Fruit fly (Drosophila melanogaster) whole organism, embryonic: ENCODE measurements around the gene CG14104.

Experiments used
- BEAF-32 ChIP-seq: fragments of 200-800 bp; sonication (Bioruptor generic); optimal IDR thresholded peaks from 3 replicates; lab custom pipeline; 2017; ENCODE audit warnings: missing biosample characterization, missing genetic modification characterization, mild to moderate bottlenecking, moderate library complexity, missing genetic modification reagents
- CG1024 ChIP-seq: fragments of 200-800 bp; sonication (Bioruptor generic); IDR thresholded peaks from 2 replicates; pipeline ENCODE4 v1.3.6; 2022; ENCODE audit warnings: missing biosample characterization, missing genetic modification characterization
- CG10321 ChIP-seq: fragments of 200-800 bp; sonication (Bioruptor generic); IDR thresholded peaks from 2 replicates; pipeline ENCODE4 v1.3.6; 2022; ENCODE audit warnings: missing biosample characterization, missing genetic modification characterization
- CG10366 ChIP-seq: fragments of 200-800 bp; sonication (Bioruptor generic); IDR thresholded peaks from 2 replicates; pipeline ENCODE4 v1.3.6; 2022; ENCODE audit warnings: missing biosample characterization, missing genetic modification characterization
- CG11247 ChIP-seq: fragments of 200-800 bp; sonication (Bioruptor generic); IDR thresholded peaks from 2 replicates; pipeline ENCODE4 v1.3.6; 2022; ENCODE audit warnings: missing biosample characterization, missing genetic modification characterization
- CG11695 ChIP-seq: fragments of 200-800 bp; sonication (Bioruptor generic); IDR thresholded peaks from 3 replicates; pipeline ENCODE4 v1.3.6; 2022; ENCODE audit warnings: missing biosample characterization, missing genetic modification characterization
- CG11723 ChIP-seq: fragments of 200-800 bp; sonication (Bioruptor generic); optimal IDR thresholded peaks from 2 replicates; lab custom pipeline; 2017; ENCODE audit warnings: missing biosample characterization, mild to moderate bottlenecking, missing genetic modification characterization
- CG12942 ChIP-seq: fragments of 200-800 bp; sonication (Bioruptor generic); optimal IDR thresholded peaks from 3 replicates; lab custom pipeline; 2016; ENCODE audit warnings: missing biosample characterization, missing genetic modification characterization
- CG14441 ChIP-seq: fragments of 200-800 bp; sonication (Bioruptor generic); IDR thresholded peaks from 2 replicates; pipeline ENCODE4 v1.3.6; 2022; ENCODE audit warnings: missing biosample characterization, missing genetic modification characterization
- CG15514 ChIP-seq: fragments of 200-800 bp; sonication (Bioruptor generic); optimal IDR thresholded peaks from 3 replicates; lab custom pipeline; 2017; ENCODE audit warnings: missing biosample characterization, missing genetic modification characterization, mild to moderate bottlenecking, moderate library complexity, missing genetic modification reagents
- CG18476 ChIP-seq: fragments of 200-800 bp; sonication (Bioruptor generic); optimal IDR thresholded peaks from 2 replicates; lab custom pipeline; 2016; ENCODE audit warnings: missing biosample characterization, mild to moderate bottlenecking, missing genetic modification characterization
- CG2889 ChIP-seq: fragments of 200-800 bp; sonication (Bioruptor generic); IDR thresholded peaks from 3 replicates; pipeline ENCODE4 v1.3.6; 2022; ENCODE audit warnings: missing biosample characterization, missing genetic modification characterization
- CG3726 ChIP-seq: fragments of 200-800 bp; sonication (Bioruptor generic); IDR thresholded peaks from 3 replicates; pipeline ENCODE4, ENCODE4 v1.3.6; 2022; ENCODE audit warnings: missing biosample characterization, missing genetic modification characterization
- CG4424 ChIP-seq: fragments of 200-800 bp; sonication (Bioruptor generic); optimal IDR thresholded peaks from 3 replicates; lab custom pipeline; 2016; ENCODE audit warnings: missing biosample characterization, missing genetic modification characterization
- CG4707 ChIP-seq: fragments of 200-800 bp; sonication (Bioruptor generic); optimal IDR thresholded peaks from 2 replicates; lab custom pipeline; 2018; ENCODE audit warnings: missing biosample characterization, mild to moderate bottlenecking, missing genetic modification characterization, moderate library complexity
- CG7839 ChIP-seq: fragments of 200-800 bp; sonication (Bioruptor generic); optimal IDR thresholded peaks from 3 replicates; lab custom pipeline; 2018; ENCODE audit warnings: missing biosample characterization, mild to moderate bottlenecking, missing genetic modification characterization, moderate library complexity
- CG9932 ChIP-seq: fragments of 200-800 bp; sonication (Bioruptor generic); IDR thresholded peaks from 2 replicates; pipeline ENCODE4 v1.3.6; 2022; ENCODE audit warnings: missing biosample characterization, missing genetic modification characterization
- CHES-1-like ChIP-seq: fragments of 200-800 bp; sonication (Bioruptor generic); optimal IDR thresholded peaks from 2 replicates; lab custom pipeline; 2016; ENCODE audit warnings: missing biosample characterization, missing genetic modification characterization
- CTCF ChIP-seq: fragments of 200-800 bp; sonication (Bioruptor generic); optimal IDR thresholded peaks from 2 replicates; lab custom pipeline; 2017; ENCODE audit warnings: missing biosample characterization, mild to moderate bottlenecking, missing genetic modification characterization, moderate library complexity
- Chrac-16 ChIP-seq: fragments of 200-800 bp; sonication (Bioruptor generic); optimal IDR thresholded peaks from 3 replicates; lab custom pipeline; 2016; ENCODE audit warnings: missing biosample characterization, missing genetic modification characterization
- Deaf1 ChIP-seq: fragments of 200-800 bp; optimal IDR thresholded peaks from 3 replicates; lab custom pipeline; 2019; ENCODE audit warnings: missing biosample characterization, mild to moderate bottlenecking, missing genetic modification characterization, moderate library complexity
- Doc2 ChIP-seq: fragments of 200-800 bp; sonication (Bioruptor generic); IDR thresholded peaks from 2 replicates; pipeline ENCODE4 v1.3.6; 2022; ENCODE audit warnings: missing biosample characterization, missing genetic modification characterization
- Eip74EF ChIP-seq, 2 experiments: fragments of 200-800 bp in 1 of 2; fragments of >200 bp in 1 of 2; sonication (Bioruptor generic) in 1 of 2; optimal IDR thresholded peaks; 2 replicates each; lab custom pipeline; 2017 to 2019; ENCODE audit warnings: missing biosample characterization in 2 of 2, missing genetic modification characterization in 2 of 2, mild to moderate bottlenecking in 1 of 2, moderate library complexity in 1 of 2
- HLHmδ ChIP-seq: fragments of 200-800 bp; sonication (Bioruptor generic); optimal IDR thresholded peaks from 2 replicates; lab custom pipeline; 2018; ENCODE audit warnings: missing biosample characterization, mild to moderate bottlenecking, missing genetic modification characterization, moderate library complexity
- Hr3 ChIP-seq: fragments of 200-800 bp; sonication (Bioruptor generic); optimal IDR thresholded peaks from 3 replicates; lab custom pipeline; 2016; ENCODE audit warnings: missing biosample characterization, missing genetic modification characterization
- Jarid2 ChIP-seq: fragments of 200-800 bp; sonication (Bioruptor generic); optimal IDR thresholded peaks from 3 replicates; lab custom pipeline; 2017; ENCODE audit warnings: mild to moderate bottlenecking, missing biosample characterization, missing genetic modification reagents, missing genetic modification characterization
- NC2α ChIP-seq: fragments of 200-800 bp; sonication (Bioruptor generic); optimal IDR thresholded peaks from 2 replicates; lab custom pipeline; 2016; ENCODE audit warnings: missing biosample characterization, missing genetic modification characterization
- Nf-YC ChIP-seq: fragments of 200-800 bp; optimal IDR thresholded peaks from 3 replicates; lab custom pipeline; 2019; ENCODE audit warnings: missing biosample characterization, mild to moderate bottlenecking, missing genetic modification characterization, moderate library complexity
- Six4 ChIP-seq: fragments of 200-800 bp; sonication (Bioruptor generic); optimal IDR thresholded peaks from 2 replicates; lab custom pipeline; 2016; ENCODE audit warnings: missing biosample characterization, missing genetic modification characterization
- Sox100B ChIP-seq: fragments of 200-800 bp; sonication (Bioruptor generic); optimal IDR thresholded peaks from 3 replicates; lab custom pipeline; 2018; ENCODE audit warnings: missing biosample characterization, mild to moderate bottlenecking, missing genetic modification characterization
- Taf1 ChIP-seq: fragments of 200-800 bp; sonication (Bioruptor generic); IDR thresholded peaks from 2 replicates; pipeline ENCODE4 v1.3.6; 2022; ENCODE audit warnings: missing biosample characterization, missing genetic modification characterization
- dmrt11E ChIP-seq: fragments of 200-800 bp; sonication (Bioruptor generic); optimal IDR thresholded peaks from 3 replicates; lab custom pipeline; 2018; ENCODE audit warnings: missing biosample characterization, mild to moderate bottlenecking, missing genetic modification characterization, moderate library complexity
- dysf ChIP-seq: fragments of 200-800 bp; sonication (Bioruptor generic); IDR thresholded peaks from 3 replicates; pipeline ENCODE4 v1.3.6; 2022; ENCODE audit warnings: missing biosample characterization, missing genetic modification characterization
- gfzf ChIP-seq: fragments of 200-800 bp; sonication (Bioruptor generic); optimal IDR thresholded peaks from 2 replicates; lab custom pipeline; 2016; ENCODE audit warnings: missing biosample characterization, mild to moderate bottlenecking, missing genetic modification characterization, moderate library complexity
- luna ChIP-seq: fragments of 200-800 bp; sonication (Bioruptor generic); optimal IDR thresholded peaks from 2 replicates; lab custom pipeline; 2016; ENCODE audit warnings: missing biosample characterization, missing genetic modification characterization
- nau ChIP-seq: fragments of 200-800 bp; sonication (Bioruptor generic); optimal IDR thresholded peaks from 3 replicates; lab custom pipeline; 2017; ENCODE audit warnings: missing biosample characterization, mild to moderate bottlenecking, missing genetic modification characterization, missing genetic modification reagents
- pfk ChIP-seq: fragments of 200-800 bp; sonication (Bioruptor generic); optimal IDR thresholded peaks from 2 replicates; lab custom pipeline; 2018; ENCODE audit warnings: missing biosample characterization, mild to moderate bottlenecking, missing genetic modification characterization, moderate library complexity
- repo ChIP-seq: fragments of 200-800 bp; sonication (Bioruptor generic); optimal IDR thresholded peaks from 2 replicates; lab custom pipeline; 2016; ENCODE audit warnings: missing biosample characterization, missing genetic modification characterization
- sens ChIP-seq: fragments of 200-800 bp; sonication (Bioruptor generic); peaks from one replicate; lab custom pipeline; 2016; ENCODE audit warnings: missing biosample characterization, missing genetic modification characterization
- sima ChIP-seq: fragments of 200-800 bp; sonication (Bioruptor generic); optimal IDR thresholded peaks from 2 replicates; lab custom pipeline; 2016; ENCODE audit warnings: missing biosample characterization, missing genetic modification characterization
- stwl ChIP-seq: fragments of 200-800 bp; sonication (Bioruptor generic); optimal IDR thresholded peaks from 3 replicates; lab custom pipeline; 2018; ENCODE audit warnings: missing biosample characterization, mild to moderate bottlenecking, missing genetic modification characterization, moderate library complexity

The CG14104 gene

DNA sequence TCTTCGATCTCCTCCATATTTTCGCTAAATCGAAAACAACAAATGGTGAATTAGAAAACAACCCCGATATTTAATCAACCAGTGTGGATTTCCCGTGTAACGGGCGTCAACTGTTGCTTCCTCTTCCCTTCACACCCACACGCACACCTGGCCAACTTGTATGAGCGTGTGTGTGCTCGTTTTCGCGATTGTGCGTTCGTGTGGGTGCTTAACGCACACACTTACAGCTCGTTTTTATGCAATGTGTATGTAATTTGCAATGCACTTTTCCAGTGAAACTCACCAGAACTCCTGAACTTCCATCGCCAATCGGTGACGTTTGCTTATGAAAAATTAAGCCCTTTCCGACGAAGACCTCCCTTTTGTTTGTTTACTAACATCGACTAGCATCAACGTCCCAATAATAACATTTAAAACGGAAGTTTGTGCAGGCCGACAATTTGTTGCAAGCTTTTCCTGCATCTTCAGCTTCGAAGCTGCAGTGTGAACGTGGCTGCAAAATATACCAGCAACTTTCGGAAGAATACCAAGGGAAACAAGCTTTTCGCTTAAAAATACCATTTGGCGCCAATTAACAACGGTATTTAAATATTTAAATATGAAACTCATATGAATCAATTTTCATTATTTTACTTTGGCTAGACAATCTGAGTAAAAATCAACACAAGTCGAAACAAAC lies 8.6 kb upstream of the CG14104 start, which contains the start of gene cyc (continued):
- TF ChIP-seq CTCF (GFP tag; lab: Kevin White, UChicago) = peak; percentile 51
- no peak for TF ChIP-seq Sox100B (GFP tag; lab: Kevin White, UChicago)
- no peak for TF ChIP-seq CG9932
- peak; percentile 42 for TF ChIP-seq sens (GFP tag; lab: Kevin White, UChicago)
- TF ChIP-seq Jarid2 (GFP tag; lab: Kevin White, UChicago) = no peak
- TF ChIP-seq gfzf (GFP tag; lab: Kevin White, UChicago) = peak; percentile 62
- TF ChIP-seq Hr3 = no peak
- TF ChIP-seq CG14441 (GFP tag; lab: Robert Waterston, UW) = no peak
- TF ChIP-seq CG2889 = no peak
- TF ChIP-seq CG1024 = no peak
- TF ChIP-seq Chrac-16 (GFP tag; lab: Kevin White, UChicago) = no peak
- TF ChIP-seq CG10321 (GFP tag; lab: Robert Waterston, UW) = no peak
- TF ChIP-seq NC2α = no peak
- TF ChIP-seq BEAF-32 (GFP tag; lab: Kevin White, UChicago) = peak; percentile 1
- TF ChIP-seq CG12942 (GFP tag; lab: Kevin White, UChicago) = no peak
- TF ChIP-seq CG7839 (tag; lab: Kevin White, UChicago) = no peak
- no peak for TF ChIP-seq Taf1
- no peak for TF ChIP-seq CG10366 (GFP tag; lab: Robert Waterston, UW)
- no peak for TF ChIP-seq CG11695 (GFP tag; lab: Robert Waterston, UW)
- TF ChIP-seq CG4424 (GFP tag; lab: Kevin White, UChicago) = no peak
- TF ChIP-seq CG18476 (GFP tag; lab: Kevin White, UChicago) = no peak
- peak; percentile 17 for TF ChIP-seq stwl (tag; lab: Kevin White, UChicago)
- no peak for TF ChIP-seq CG11247
- TF ChIP-seq Nf-YC = peak; percentile 5
- no peak for TF ChIP-seq CHES-1-like (GFP tag; lab: Kevin White, UChicago)
- TF ChIP-seq CG15514 (GFP tag; lab: Kevin White, UChicago) = peak; percentile 84
- no peak for TF ChIP-seq dmrt11E (tag; lab: Kevin White, UChicago)
- 0 out of 3 replicates have a peak, but pooled peaks have one; percentile 14 for TF ChIP-seq dysf (GFP tag; lab: Robert Waterston, UW)
- no peak for TF ChIP-seq luna
- TF ChIP-seq Six4 (GFP tag; lab: Kevin White, UChicago) = no peak
- no peak for TF ChIP-seq nau
- TF ChIP-seq Deaf1 (tag; lab: Kevin White, UChicago) = peak; percentile 84
- no peak for TF ChIP-seq sima
- no peak for TF ChIP-seq CG11723 (GFP tag; lab: Kevin White, UChicago)
- peak in 1 of 2 experiments; percentile 41 for TF ChIP-seq Eip74EF (GFP tag; optimal IDR thresholded peaks at IDR 0.05; lab: Kevin White, UChicago)
- TF ChIP-seq CG3726 (GFP tag; lab: Robert Waterston, UW) = no peak
- no peak for TF ChIP-seq pfk (GFP tag; lab: Kevin White, UChicago)
- TF ChIP-seq Doc2 (GFP tag; lab: Robert Waterston, UW) = no peak
- no peak for TF ChIP-seq repo (GFP tag; lab: Kevin White, UChicago)
- TF ChIP-seq CG4707 (GFP tag; lab: Kevin White, UChicago) = no peak
- no peak for TF ChIP-seq HLHmδ (GFP tag; lab: Kevin White, UChicago)
